Worm (Caenorhabditis elegans): ENCODE results near the gene cla-1.

- TF ChIP-seq ccch-3 (GFP tag; optimal IDR thresholded peaks at IDR 0.05) (no peak), sptf-2 (GFP tag; optimal IDR thresholded peaks at IDR 0.05) (no peak)
Observed at ce11 chrIV:7663006-7663405, 74.3 kb downstream of the cla-1 start.

Data from whole organism, young adult.